Worm (Caenorhabditis elegans): ENCODE measurements around the gene C05G5.2.

DNA sequence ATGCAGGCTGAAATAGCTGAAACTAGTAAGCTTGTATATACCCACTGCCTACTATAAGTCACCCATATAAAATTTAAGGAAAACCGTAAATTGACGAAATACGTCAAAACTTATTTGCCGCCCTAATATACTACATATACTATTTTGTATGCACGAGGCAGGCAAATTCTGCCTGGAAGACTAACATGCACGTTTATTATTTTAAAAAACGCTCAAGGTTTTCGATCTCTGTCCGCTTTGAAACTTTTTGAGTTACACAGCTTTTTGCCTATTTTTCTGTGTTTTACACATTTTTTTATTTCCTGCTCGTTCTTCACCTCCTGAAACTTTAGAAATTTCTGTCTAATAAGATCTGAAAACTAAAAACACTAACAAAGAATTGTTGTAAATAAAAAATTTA, 3.9 kb upstream of the C05G5.2 start:
- peak in 1 of 2 experiments; percentile 34 for TF ChIP-seq lsy-2 (tag; optimal IDR thresholded peaks at IDR 0.05)
- no peak for TF ChIP-seq fos-1 (tag; optimal IDR thresholded peaks at IDR 0.05)
